Worm (Caenorhabditis elegans) whole organism, L2 larva: Measurements from ENCODE around the gene sor-1.

Source experiments
- C34F6.9 ChIP-seq: fragments of 150-350 bp; optimal IDR thresholded peaks from 2 replicates; lab custom pipeline; 2014; ENCODE audit warnings: missing biosample characterization, missing genetic modification characterization
- F13H6.1 ChIP-seq: sonication (generic microtip); optimal IDR thresholded peaks from 2 replicates; lab custom pipeline; 2016; ENCODE audit warnings: missing genetic modification characterization, missing compliant biosample characterization
- R02D3.7 ChIP-seq: fragments of 150-350 bp; optimal IDR thresholded peaks from 2 replicates; lab custom pipeline; 2014; ENCODE audit warnings: missing biosample characterization, missing genetic modification characterization
- Y55F3AM.14 ChIP-seq: fragments of 200-800 bp; sonication (Bioruptor generic); optimal IDR thresholded peaks from 2 replicates; lab custom pipeline; 2018; ENCODE audit warnings: mild to moderate bottlenecking, missing genetic modification characterization, missing compliant biosample characterization
- ZK546.5 ChIP-seq: sonication (generic microtip); optimal IDR thresholded peaks from 2 replicates; lab custom pipeline; 2017; ENCODE audit warnings: missing biosample characterization, missing genetic modification characterization
- alr-1 ChIP-seq: fragments of 150-350 bp; optimal IDR thresholded peaks from 2 replicates; lab custom pipeline; 2014; ENCODE audit warnings: missing biosample characterization, missing genetic modification characterization
- aly-2 ChIP-seq: fragments of 150-350 bp; optimal IDR thresholded peaks from 2 replicates; lab custom pipeline; 2014; ENCODE audit warnings: missing biosample characterization, missing genetic modification characterization
- ama-1 ChIP-seq: fragments of 150-350 bp; optimal IDR thresholded peaks from 2 replicates; lab custom pipeline; 2018; ENCODE audit warnings: inconsistent platforms
- blmp-1 ChIP-seq: sonication (generic microtip); optimal IDR thresholded peaks from 2 replicates; lab custom pipeline; 2017; ENCODE audit warnings: missing genetic modification characterization, mild to moderate bottlenecking, missing compliant biosample characterization, antibody characterized with exemption, moderate library complexity; ENCODE audit not compliant: insufficient read depth
- ceh-16 ChIP-seq: fragments of 150-350 bp; optimal IDR thresholded peaks from 2 replicates; lab custom pipeline; 2014; ENCODE audit warnings: missing biosample characterization, missing genetic modification characterization
- ceh-82 ChIP-seq: fragments of 150-350 bp; optimal IDR thresholded peaks from 2 replicates; lab custom pipeline; 2014; ENCODE audit warnings: missing biosample characterization, missing genetic modification characterization
- crh-2 ChIP-seq: sonication (generic microtip); optimal IDR thresholded peaks from 2 replicates; lab custom pipeline; 2017; ENCODE audit warnings: missing biosample characterization, missing genetic modification characterization
- dmd-4 ChIP-seq: sonication (generic microtip); optimal IDR thresholded peaks from 2 replicates; lab custom pipeline; 2017; ENCODE audit warnings: missing biosample characterization, missing genetic modification characterization
- egl-27 ChIP-seq: sonication (generic microtip); optimal IDR thresholded peaks from 3 replicates; lab custom pipeline; 2017; ENCODE audit warnings: missing biosample characterization, missing genetic modification reagents, missing genetic modification characterization
- elt-1 ChIP-seq: fragments of 150-350 bp; optimal IDR thresholded peaks from 2 replicates; lab custom pipeline; 2014; ENCODE audit warnings: missing biosample characterization, missing genetic modification characterization
- elt-3 ChIP-seq: sonication (generic microtip); optimal IDR thresholded peaks from 2 replicates; lab custom pipeline; 2017; ENCODE audit warnings: missing biosample characterization, missing genetic modification characterization
- fos-1 ChIP-seq: fragments of 150-350 bp; optimal IDR thresholded peaks from 2 replicates; lab custom pipeline; 2014; ENCODE audit warnings: missing biosample characterization, missing genetic modification characterization
- gmeb-1 ChIP-seq: fragments of 150-350 bp; optimal IDR thresholded peaks from 2 replicates; lab custom pipeline; 2014; ENCODE audit warnings: missing biosample characterization, missing genetic modification characterization
- lin-11 ChIP-seq: fragments of 150-350 bp; sonication (generic microtip); optimal IDR thresholded peaks from 2 replicates; lab custom pipeline; 2014; ENCODE audit warnings: missing biosample characterization, missing genetic modification characterization, inconsistent platforms, mixed read lengths
- lin-13 ChIP-seq: fragments of 150-350 bp; optimal IDR thresholded peaks from 2 replicates; lab custom pipeline; 2014; ENCODE audit warnings: missing biosample characterization, missing genetic modification reagents, missing genetic modification characterization
- lin-39 ChIP-seq: fragments of 150-350 bp; optimal IDR thresholded peaks from 2 replicates; lab custom pipeline; 2014; ENCODE audit warnings: missing biosample characterization, missing genetic modification reagents, missing genetic modification characterization
- lsy-2 ChIP-seq, 2 experiments: fragments of 150-350 bp in 1 of 2; sonication (generic microtip) in 1 of 2; optimal IDR thresholded peaks; 2 replicates each; lab custom pipeline; 2014 to 2017; ENCODE audit warnings: missing biosample characterization in 2 of 2, missing genetic modification characterization in 2 of 2
- mab-5 ChIP-seq: fragments of 150-350 bp; optimal IDR thresholded peaks from 2 replicates; lab custom pipeline; 2014; ENCODE audit warnings: missing biosample characterization, missing genetic modification characterization
- mbf-1 ChIP-seq: sonication (generic microtip); optimal IDR thresholded peaks from 2 replicates; lab custom pipeline; 2017; ENCODE audit warnings: missing biosample characterization, missing genetic modification characterization
- mdl-1 ChIP-seq, 2 experiments: fragments of 150-350 bp in 1 of 2; sonication (generic microtip) in 1 of 2; optimal IDR thresholded peaks; 2 replicates each; lab custom pipeline; 2017; ENCODE audit warnings: missing biosample characterization in 2 of 2, missing genetic modification characterization in 2 of 2
- nhr-10 ChIP-seq: sonication (generic microtip); optimal IDR thresholded peaks from 2 replicates; lab custom pipeline; 2017; ENCODE audit warnings: missing biosample characterization, missing genetic modification characterization
- nhr-11 ChIP-seq: fragments of 150-350 bp; optimal IDR thresholded peaks from 2 replicates; lab custom pipeline; 2014; ENCODE audit warnings: missing biosample characterization, missing genetic modification characterization
- nhr-12 ChIP-seq: fragments of 150-350 bp; optimal IDR thresholded peaks from 2 replicates; lab custom pipeline; 2014; ENCODE audit warnings: missing biosample characterization, missing genetic modification characterization
- nhr-129 ChIP-seq: fragments of 150-350 bp; optimal IDR thresholded peaks from 2 replicates; lab custom pipeline; 2014; ENCODE audit warnings: missing biosample characterization, missing genetic modification characterization
- nhr-21 ChIP-seq: fragments of 150-350 bp; optimal IDR thresholded peaks from 2 replicates; lab custom pipeline; 2014; ENCODE audit warnings: missing biosample characterization, missing genetic modification characterization
- nhr-23 ChIP-seq: fragments of 150-350 bp; optimal IDR thresholded peaks from 2 replicates; lab custom pipeline; 2014; ENCODE audit warnings: missing biosample characterization, missing genetic modification reagents, missing genetic modification characterization
- nhr-237 ChIP-seq: fragments of 150-350 bp; optimal IDR thresholded peaks from 2 replicates; lab custom pipeline; 2014; ENCODE audit warnings: missing biosample characterization, missing genetic modification characterization
- nhr-25 ChIP-seq: fragments of 150-350 bp; sonication (generic microtip); optimal IDR thresholded peaks from 3 replicates; lab custom pipeline; 2014; ENCODE audit warnings: missing biosample characterization, missing genetic modification characterization
- nhr-6 ChIP-seq: fragments of 150-350 bp; optimal IDR thresholded peaks from 2 replicates; lab custom pipeline; 2014; ENCODE audit warnings: missing biosample characterization, missing genetic modification characterization
- nhr-77 ChIP-seq: fragments of 150-350 bp; optimal IDR thresholded peaks from 2 replicates; lab custom pipeline; 2014; ENCODE audit warnings: missing biosample characterization, missing genetic modification characterization
- peb-1 ChIP-seq: fragments of 150-350 bp; optimal IDR thresholded peaks from 2 replicates; lab custom pipeline; 2014; ENCODE audit warnings: missing biosample characterization, missing genetic modification characterization
- sem-4 ChIP-seq: fragments of 150-350 bp; optimal IDR thresholded peaks from 2 replicates; lab custom pipeline; 2014; ENCODE audit warnings: missing biosample characterization, missing genetic modification reagents, missing genetic modification characterization
- skn-1 ChIP-seq: sonication (generic microtip); optimal IDR thresholded peaks from 2 replicates; lab custom pipeline; 2017; ENCODE audit warnings: missing biosample characterization, missing genetic modification characterization
- sma-3 ChIP-seq: sonication (generic microtip); optimal IDR thresholded peaks from 2 replicates; lab custom pipeline; 2016; ENCODE audit warnings: missing genetic modification reagents, missing genetic modification characterization, missing compliant biosample characterization
- sma-9 ChIP-seq, 2 experiments: fragments of 150-350 bp in 1 of 2; sonication (generic microtip) in 1 of 2; optimal IDR thresholded peaks; 2 replicates each; lab custom pipeline; 2014 to 2016; ENCODE audit warnings: missing genetic modification characterization in 2 of 2, mild to moderate bottlenecking in 1 of 2, missing biosample characterization in 1 of 2, missing compliant biosample characterization in 1 of 2, missing genetic modification reagents in 1 of 2, moderate library complexity in 1 of 2
- snpc-4 ChIP-seq: fragments of 150-350 bp; optimal IDR thresholded peaks from 2 replicates; lab custom pipeline; 2014; ENCODE audit warnings: missing biosample characterization, missing genetic modification characterization
- unc-39 ChIP-seq: fragments of 150-350 bp; optimal IDR thresholded peaks from 2 replicates; lab custom pipeline; 2014; ENCODE audit warnings: missing biosample characterization, missing genetic modification characterization
- unc-55 ChIP-seq: fragments of 150-350 bp; sonication (generic microtip); optimal IDR thresholded peaks from 3 replicates; lab custom pipeline; 2014; ENCODE audit warnings: missing biosample characterization, missing genetic modification reagents, missing genetic modification characterization
- unc-62 ChIP-seq: fragments of 150-350 bp; optimal IDR thresholded peaks from 2 replicates; lab custom pipeline; 2014; ENCODE audit warnings: missing biosample characterization, missing genetic modification reagents, missing genetic modification characterization
- zag-1 ChIP-seq: fragments of 150-350 bp; optimal IDR thresholded peaks from 2 replicates; lab custom pipeline; 2014; ENCODE audit warnings: missing biosample characterization, missing genetic modification characterization
- ztf-1 ChIP-seq: fragments of 200-800 bp; sonication (Bioruptor generic); conservative IDR thresholded peaks from 2 replicates; pipeline ENCODE4 v1.3.6; 2022; ENCODE audit warnings: missing genetic modification characterization, missing compliant biosample characterization
- ztf-11 ChIP-seq: sonication (generic microtip); optimal IDR thresholded peaks from 2 replicates; lab custom pipeline; 2017; ENCODE audit warnings: missing biosample characterization, missing genetic modification characterization
- ztf-4 ChIP-seq: fragments of 150-350 bp; optimal IDR thresholded peaks from 2 replicates; lab custom pipeline; 2014; ENCODE audit warnings: missing biosample characterization, missing genetic modification characterization

Gene sor-1

ce11 chrIII:8417192-8417967 is 588 bp upstream of the sor-1 start (continued):
- TF ChIP-seq unc-62 (peak; percentile 79), blmp-1 (tag; lab: Kevin White, UChicago) (peak; percentile 77), ceh-16 (tag; lab: Kevin White, UChicago) (peak; percentile 20), ztf-4 (peak; percentile 91), aly-2 (tag; lab: Kevin White, UChicago) (no peak), nhr-11 (tag; lab: Kevin White, UChicago) (no peak), nhr-77 (tag; lab: Kevin White, UChicago) (no peak), skn-1 (tag; lab: Kevin White, UChicago) (no peak)

- TF ChIP-seq mdl-1 (tag; optimal IDR thresholded peaks at IDR 0.05; lab: Kevin White, UChicago) = peak in 1 of 2 experiments; percentile 13
- TF ChIP-seq sem-4 (tag; lab: Kevin White, UChicago) = no peak
- peak; percentile 60 for TF ChIP-seq gmeb-1 (tag; lab: Kevin White, UChicago)
- TF ChIP-seq skn-1 (tag; lab: Kevin White, UChicago) = peak; percentile 5
- peak; percentile 93 for TF ChIP-seq crh-2 (tag; lab: Kevin White, UChicago)
- TF ChIP-seq lin-39 (tag; lab: Kevin White, UChicago) = no peak
- no peak for TF ChIP-seq unc-62
- peak; percentile 76 for TF ChIP-seq F13H6.1
- TF ChIP-seq peb-1 = no peak
- no peak for TF ChIP-seq ztf-4
- TF ChIP-seq ceh-16 (tag; lab: Kevin White, UChicago) = no peak
- no peak for TF ChIP-seq elt-3 (tag; lab: Kevin White, UChicago)
- TF ChIP-seq mab-5 (tag; lab: Kevin White, UChicago) = no peak
- peak; percentile 49 for TF ChIP-seq nhr-21 (tag; lab: Kevin White, UChicago)
- peak; percentile 79 for TF ChIP-seq C34F6.9 (tag; lab: Kevin White, UChicago)
- TF ChIP-seq unc-39 (tag; lab: Kevin White, UChicago) = no peak
- peak; percentile 59 for TF ChIP-seq fos-1 (tag; lab: Kevin White, UChicago)
- no peak for TF ChIP-seq egl-27 (tag; lab: Kevin White, UChicago)
- TF ChIP-seq aly-2 (tag; lab: Kevin White, UChicago) = no peak
- TF ChIP-seq nhr-77 (tag; lab: Kevin White, UChicago) = no peak
- no peak for TF ChIP-seq dmd-4 (tag; lab: Kevin White, UChicago)
- TF ChIP-seq unc-55 = peak; percentile 56
- no peak for TF ChIP-seq ztf-1 (GFP tag; lab: Robert Waterston, UW)
- no peak for TF ChIP-seq mbf-1
- peak; percentile 82 for TF ChIP-seq nhr-129 (tag; lab: Kevin White, UChicago)
- TF ChIP-seq Y55F3AM.14 (GFP tag; lab: Kevin White, UChicago) = no peak
- peak; percentile 52 for TF ChIP-seq sma-3 (GFP tag; lab: Kevin White, UChicago)
- no peak for TF ChIP-seq ztf-11 (tag; lab: Kevin White, UChicago)
- peak; percentile 53 to 83 for TF ChIP-seq lsy-2 (tag; optimal IDR thresholded peaks at IDR 0.05; lab: Kevin White, UChicago)
- peak; percentile 55 for TF ChIP-seq blmp-1 (tag; lab: Kevin White, UChicago)
- TF ChIP-seq ZK546.5 = no peak
- TF ChIP-seq nhr-25 (tag; lab: Kevin White, UChicago) = peak; percentile 74
- no peak for TF ChIP-seq R02D3.7 (tag; lab: Kevin White, UChicago)
- TF ChIP-seq nhr-12 = no peak
- TF ChIP-seq ama-1 = no peak
- no peak for TF ChIP-seq nhr-237 (tag; lab: Kevin White, UChicago)
- TF ChIP-seq sma-9 (GFP tag; optimal IDR thresholded peaks at IDR 0.05; lab: Kevin White, UChicago) = peak; percentile 36
- TF ChIP-seq sma-9 (tag; optimal IDR thresholded peaks at IDR 0.05; lab: Kevin White, UChicago) = no peak
- TF ChIP-seq alr-1 (tag; lab: Kevin White, UChicago) = no peak
- no peak for TF ChIP-seq snpc-4 (tag; lab: Kevin White, UChicago)
- TF ChIP-seq ceh-82 = no peak
- no peak for TF ChIP-seq lin-13 (GFP tag; lab: Kevin White, UChicago)
- TF ChIP-seq nhr-10 (tag; lab: Kevin White, UChicago) = no peak
- TF ChIP-seq lin-11 (tag; lab: Kevin White, UChicago) = peak; percentile 47
- no peak for TF ChIP-seq zag-1 (tag; lab: Kevin White, UChicago)
- no peak for TF ChIP-seq nhr-11 (tag; lab: Kevin White, UChicago)
- no peak for TF ChIP-seq nhr-23 (tag; lab: Kevin White, UChicago)
- no peak for TF ChIP-seq nhr-6 (tag; lab: Kevin White, UChicago)
- TF ChIP-seq elt-1 (tag; lab: Kevin White, UChicago) = no peak
Measured at ce11 chrIII:8425076-8425475, 7.1 kb downstream of the sor-1 start.
